Worm (Caenorhabditis elegans) whole organism, L3 larva: ENCODE results near the gene rol-8.

ENCODE experiments used
- ceh-82 ChIP-seq: fragments of 150-350 bp; optimal IDR thresholded peaks from 2 replicates; lab custom pipeline; 2014; ENCODE audit warnings: missing biosample characterization, missing genetic modification characterization
- nfya-1 ChIP-seq: sonication (generic microtip); optimal IDR thresholded peaks from 2 replicates; lab custom pipeline; 2017; ENCODE audit warnings: missing genetic modification characterization, mild to moderate bottlenecking, missing compliant biosample characterization, antibody characterized with exemption, moderate library complexity; ENCODE audit not compliant: insufficient read depth
- nhr-237 ChIP-seq: fragments of 150-350 bp; optimal IDR thresholded peaks from 2 replicates; lab custom pipeline; 2014; ENCODE audit warnings: missing biosample characterization, missing genetic modification characterization
- zag-1 ChIP-seq: fragments of 150-350 bp; optimal IDR thresholded peaks from 2 replicates; lab custom pipeline; 2014; ENCODE audit warnings: missing biosample characterization, missing genetic modification characterization

ce11 chrII:7561494-7561893 is 17.6 kb downstream of the rol-8 start, which contains the start of the genes ZK1290.11 and ZK1290.1:
- TF ChIP-seq nhr-237 (tag; lab: Kevin White, UChicago) (no peak), zag-1 (tag; lab: Kevin White, UChicago) (no peak), ceh-82 (tag; lab: Kevin White, UChicago) (no peak), nfya-1 (tag; lab: Kevin White, UChicago) (no peak)
